Worm (Caenorhabditis elegans) whole organism, L2 larva: ENCODE data around the gene cyp-34A8.

Experiments
- C34F6.9 ChIP-seq: fragments of 150-350 bp; optimal IDR thresholded peaks from 2 replicates; lab custom pipeline; 2014; ENCODE audit warnings: missing biosample characterization, missing genetic modification characterization
- F13H6.1 ChIP-seq: sonication (generic microtip); optimal IDR thresholded peaks from 2 replicates; lab custom pipeline; 2016; ENCODE audit warnings: missing genetic modification characterization, missing compliant biosample characterization
- ZK546.5 ChIP-seq: sonication (generic microtip); optimal IDR thresholded peaks from 2 replicates; lab custom pipeline; 2017; ENCODE audit warnings: missing biosample characterization, missing genetic modification characterization
- alr-1 ChIP-seq: fragments of 150-350 bp; optimal IDR thresholded peaks from 2 replicates; lab custom pipeline; 2014; ENCODE audit warnings: missing biosample characterization, missing genetic modification characterization
- aly-2 ChIP-seq: fragments of 150-350 bp; optimal IDR thresholded peaks from 2 replicates; lab custom pipeline; 2014; ENCODE audit warnings: missing biosample characterization, missing genetic modification characterization
- blmp-1 ChIP-seq: sonication (generic microtip); optimal IDR thresholded peaks from 2 replicates; lab custom pipeline; 2017; ENCODE audit warnings: missing genetic modification characterization, mild to moderate bottlenecking, missing compliant biosample characterization, antibody characterized with exemption, moderate library complexity; ENCODE audit not compliant: insufficient read depth
- ceh-16 ChIP-seq: fragments of 150-350 bp; optimal IDR thresholded peaks from 2 replicates; lab custom pipeline; 2014; ENCODE audit warnings: missing biosample characterization, missing genetic modification characterization
- crh-2 ChIP-seq: sonication (generic microtip); optimal IDR thresholded peaks from 2 replicates; lab custom pipeline; 2017; ENCODE audit warnings: missing biosample characterization, missing genetic modification characterization
- dmd-4 ChIP-seq: sonication (generic microtip); optimal IDR thresholded peaks from 2 replicates; lab custom pipeline; 2017; ENCODE audit warnings: missing biosample characterization, missing genetic modification characterization
- egl-27 ChIP-seq: sonication (generic microtip); optimal IDR thresholded peaks from 3 replicates; lab custom pipeline; 2017; ENCODE audit warnings: missing biosample characterization, missing genetic modification reagents, missing genetic modification characterization
- elt-1 ChIP-seq: fragments of 150-350 bp; optimal IDR thresholded peaks from 2 replicates; lab custom pipeline; 2014; ENCODE audit warnings: missing biosample characterization, missing genetic modification characterization
- fos-1 ChIP-seq: fragments of 150-350 bp; optimal IDR thresholded peaks from 2 replicates; lab custom pipeline; 2014; ENCODE audit warnings: missing biosample characterization, missing genetic modification characterization
- gmeb-1 ChIP-seq: fragments of 150-350 bp; optimal IDR thresholded peaks from 2 replicates; lab custom pipeline; 2014; ENCODE audit warnings: missing biosample characterization, missing genetic modification characterization
- lin-11 ChIP-seq: fragments of 150-350 bp; sonication (generic microtip); optimal IDR thresholded peaks from 2 replicates; lab custom pipeline; 2014; ENCODE audit warnings: missing biosample characterization, missing genetic modification characterization, inconsistent platforms, mixed read lengths
- lin-13 ChIP-seq: fragments of 150-350 bp; optimal IDR thresholded peaks from 2 replicates; lab custom pipeline; 2014; ENCODE audit warnings: missing biosample characterization, missing genetic modification reagents, missing genetic modification characterization
- lin-39 ChIP-seq: fragments of 150-350 bp; optimal IDR thresholded peaks from 2 replicates; lab custom pipeline; 2014; ENCODE audit warnings: missing biosample characterization, missing genetic modification reagents, missing genetic modification characterization
- lsy-2 ChIP-seq, 2 experiments: fragments of 150-350 bp in 1 of 2; sonication (generic microtip) in 1 of 2; optimal IDR thresholded peaks; 2 replicates each; lab custom pipeline; 2014 to 2017; ENCODE audit warnings: missing biosample characterization in 2 of 2, missing genetic modification characterization in 2 of 2
- mab-5 ChIP-seq: fragments of 150-350 bp; optimal IDR thresholded peaks from 2 replicates; lab custom pipeline; 2014; ENCODE audit warnings: missing biosample characterization, missing genetic modification characterization
- mbf-1 ChIP-seq: sonication (generic microtip); optimal IDR thresholded peaks from 2 replicates; lab custom pipeline; 2017; ENCODE audit warnings: missing biosample characterization, missing genetic modification characterization
- mdl-1 ChIP-seq, 2 experiments: fragments of 150-350 bp in 1 of 2; sonication (generic microtip) in 1 of 2; optimal IDR thresholded peaks; 2 replicates each; lab custom pipeline; 2017; ENCODE audit warnings: missing biosample characterization in 2 of 2, missing genetic modification characterization in 2 of 2
- nhr-10 ChIP-seq: sonication (generic microtip); optimal IDR thresholded peaks from 2 replicates; lab custom pipeline; 2017; ENCODE audit warnings: missing biosample characterization, missing genetic modification characterization
- nhr-11 ChIP-seq: fragments of 150-350 bp; optimal IDR thresholded peaks from 2 replicates; lab custom pipeline; 2014; ENCODE audit warnings: missing biosample characterization, missing genetic modification characterization
- nhr-12 ChIP-seq: fragments of 150-350 bp; optimal IDR thresholded peaks from 2 replicates; lab custom pipeline; 2014; ENCODE audit warnings: missing biosample characterization, missing genetic modification characterization
- nhr-129 ChIP-seq: fragments of 150-350 bp; optimal IDR thresholded peaks from 2 replicates; lab custom pipeline; 2014; ENCODE audit warnings: missing biosample characterization, missing genetic modification characterization
- nhr-23 ChIP-seq: fragments of 150-350 bp; optimal IDR thresholded peaks from 2 replicates; lab custom pipeline; 2014; ENCODE audit warnings: missing biosample characterization, missing genetic modification reagents, missing genetic modification characterization
- nhr-237 ChIP-seq: fragments of 150-350 bp; optimal IDR thresholded peaks from 2 replicates; lab custom pipeline; 2014; ENCODE audit warnings: missing biosample characterization, missing genetic modification characterization
- nhr-25 ChIP-seq: fragments of 150-350 bp; sonication (generic microtip); optimal IDR thresholded peaks from 3 replicates; lab custom pipeline; 2014; ENCODE audit warnings: missing biosample characterization, missing genetic modification characterization
- peb-1 ChIP-seq: fragments of 150-350 bp; optimal IDR thresholded peaks from 2 replicates; lab custom pipeline; 2014; ENCODE audit warnings: missing biosample characterization, missing genetic modification characterization
- sem-4 ChIP-seq: fragments of 150-350 bp; optimal IDR thresholded peaks from 2 replicates; lab custom pipeline; 2014; ENCODE audit warnings: missing biosample characterization, missing genetic modification reagents, missing genetic modification characterization
- skn-1 ChIP-seq: sonication (generic microtip); optimal IDR thresholded peaks from 2 replicates; lab custom pipeline; 2017; ENCODE audit warnings: missing biosample characterization, missing genetic modification characterization
- sma-3 ChIP-seq: sonication (generic microtip); optimal IDR thresholded peaks from 2 replicates; lab custom pipeline; 2016; ENCODE audit warnings: missing genetic modification reagents, missing genetic modification characterization, missing compliant biosample characterization
- sma-9 ChIP-seq, 2 experiments: fragments of 150-350 bp in 1 of 2; sonication (generic microtip) in 1 of 2; optimal IDR thresholded peaks; 2 replicates each; lab custom pipeline; 2014 to 2016; ENCODE audit warnings: missing genetic modification characterization in 2 of 2, mild to moderate bottlenecking in 1 of 2, missing biosample characterization in 1 of 2, missing compliant biosample characterization in 1 of 2, missing genetic modification reagents in 1 of 2, moderate library complexity in 1 of 2
- snpc-4 ChIP-seq: fragments of 150-350 bp; optimal IDR thresholded peaks from 2 replicates; lab custom pipeline; 2014; ENCODE audit warnings: missing biosample characterization, missing genetic modification characterization
- unc-39 ChIP-seq: fragments of 150-350 bp; optimal IDR thresholded peaks from 2 replicates; lab custom pipeline; 2014; ENCODE audit warnings: missing biosample characterization, missing genetic modification characterization
- unc-55 ChIP-seq: fragments of 150-350 bp; sonication (generic microtip); optimal IDR thresholded peaks from 3 replicates; lab custom pipeline; 2014; ENCODE audit warnings: missing biosample characterization, missing genetic modification reagents, missing genetic modification characterization
- zag-1 ChIP-seq: fragments of 150-350 bp; optimal IDR thresholded peaks from 2 replicates; lab custom pipeline; 2014; ENCODE audit warnings: missing biosample characterization, missing genetic modification characterization
- ztf-1 ChIP-seq: fragments of 200-800 bp; sonication (Bioruptor generic); conservative IDR thresholded peaks from 2 replicates; pipeline ENCODE4 v1.3.6; 2022; ENCODE audit warnings: missing genetic modification characterization, missing compliant biosample characterization
- ztf-11 ChIP-seq: sonication (generic microtip); optimal IDR thresholded peaks from 2 replicates; lab custom pipeline; 2017; ENCODE audit warnings: missing biosample characterization, missing genetic modification characterization
- ztf-4 ChIP-seq: fragments of 150-350 bp; optimal IDR thresholded peaks from 2 replicates; lab custom pipeline; 2014; ENCODE audit warnings: missing biosample characterization, missing genetic modification characterization

The cyp-34A8 gene

DNA sequence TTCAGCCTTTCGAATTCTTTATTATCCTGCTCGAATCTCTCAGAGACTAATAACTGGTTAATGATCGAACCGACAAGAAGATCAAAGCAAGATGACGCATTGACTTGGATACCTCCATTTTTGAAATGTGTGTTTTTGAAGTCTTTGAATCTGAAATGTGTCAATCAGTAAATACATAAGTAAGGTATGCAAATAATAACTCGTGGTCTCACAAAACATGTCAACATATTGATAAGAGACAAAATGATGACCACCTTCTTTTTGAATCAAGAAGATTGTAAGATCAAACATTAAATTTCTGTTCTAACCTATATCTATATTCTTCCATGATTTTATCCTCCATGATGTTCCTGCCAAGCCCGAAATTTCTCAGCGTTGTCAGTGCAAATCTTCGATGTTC lies 2.0 kb upstream of the cyp-34A8 start:
- TF ChIP-seq mdl-1 (tag; optimal IDR thresholded peaks at IDR 0.05; lab: Kevin White, UChicago) (no peak), lin-13 (GFP tag; lab: Kevin White, UChicago) (no peak), mbf-1 (tag; lab: Kevin White, UChicago) (no peak), nhr-12 (tag; lab: Kevin White, UChicago) (no peak), ceh-16 (tag; lab: Kevin White, UChicago) (no peak), nhr-129 (no peak), ztf-4 (no peak), C34F6.9 (tag; lab: Kevin White, UChicago) (no peak), fos-1 (tag; lab: Kevin White, UChicago) (no peak), ztf-11 (tag; lab: Kevin White, UChicago) (no peak), nhr-237 (tag; lab: Kevin White, UChicago) (no peak), alr-1 (tag; lab: Kevin White, UChicago) (no peak), aly-2 (tag; lab: Kevin White, UChicago) (no peak)

DNA sequence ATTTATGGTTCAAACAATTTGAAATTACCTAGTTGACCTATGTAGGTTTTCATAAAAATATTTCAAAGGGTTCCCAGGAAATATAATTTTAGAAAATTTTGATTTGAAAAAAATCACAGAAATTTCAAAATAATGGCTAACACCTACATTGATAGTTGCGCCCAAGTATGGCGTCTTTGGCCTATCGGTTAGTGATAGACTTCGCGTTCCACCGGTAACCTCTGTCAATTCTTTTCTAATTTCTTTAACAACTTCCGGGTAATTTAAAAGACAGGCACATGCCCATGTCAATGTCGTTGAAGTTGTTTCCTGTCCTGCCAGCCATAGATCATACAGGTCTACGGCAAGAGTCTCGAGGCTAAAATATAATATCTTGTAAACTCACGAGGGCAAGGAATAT lies 1.3 kb upstream of the cyp-34A8 start:
- no peak for TF ChIP-seq lin-11
- TF ChIP-seq crh-2 (tag; lab: Kevin White, UChicago), result no peak
- no peak for TF ChIP-seq fos-1 (tag; lab: Kevin White, UChicago)
- TF ChIP-seq sem-4 (tag; lab: Kevin White, UChicago), result no peak

DNA sequence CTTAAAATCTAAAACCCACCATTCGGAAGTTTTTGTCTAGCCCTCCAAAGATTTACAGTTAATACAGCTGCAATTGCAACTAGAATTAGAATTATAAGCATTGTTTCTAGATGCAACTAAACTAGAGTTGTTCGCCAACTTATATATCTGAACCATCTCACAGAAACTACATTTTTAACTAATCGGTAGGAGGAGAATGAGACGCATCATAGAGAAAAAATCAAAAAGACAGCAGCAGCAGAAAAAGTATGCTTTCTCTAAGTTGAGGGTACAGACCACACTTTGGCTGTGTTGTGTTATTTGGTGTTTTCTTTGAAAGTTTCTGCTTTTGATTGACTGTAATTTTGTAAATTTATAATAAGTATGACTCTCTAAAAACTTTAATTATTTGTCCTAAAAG lies 3.9 kb downstream of the cyp-34A8 start, which contains the start of gene cyp-34A7:
Gene cyp-34A7 (minus strand): TSS at position 101 of the 400 bp plus-strand sequence.
- no peak for TF ChIP-seq mdl-1 (tag; optimal IDR thresholded peaks at IDR 0.05; lab: Kevin White, UChicago)
- no peak for TF ChIP-seq sma-9 (GFP tag; optimal IDR thresholded peaks at IDR 0.05; lab: Kevin White, UChicago)
- no peak for TF ChIP-seq sma-9 (tag; optimal IDR thresholded peaks at IDR 0.05; lab: Kevin White, UChicago)
- TF ChIP-seq snpc-4 (tag; lab: Kevin White, UChicago), result no peak
- no peak for TF ChIP-seq nhr-11 (tag; lab: Kevin White, UChicago)
- TF ChIP-seq nhr-23 (tag; lab: Kevin White, UChicago), result no peak
- TF ChIP-seq zag-1 (tag; lab: Kevin White, UChicago), result no peak
- TF ChIP-seq lin-13 (GFP tag; lab: Kevin White, UChicago), result no peak
- TF ChIP-seq blmp-1 (tag; lab: Kevin White, UChicago), result no peak
- TF ChIP-seq sma-3, result no peak
- TF ChIP-seq unc-55, result no peak
- TF ChIP-seq egl-27 (tag; lab: Kevin White, UChicago), result no peak
- TF ChIP-seq mab-5, result no peak
- TF ChIP-seq lin-39 (tag; lab: Kevin White, UChicago), result no peak
- no peak for TF ChIP-seq gmeb-1 (tag; lab: Kevin White, UChicago)
- TF ChIP-seq peb-1, result no peak
- no peak for TF ChIP-seq elt-1 (tag; lab: Kevin White, UChicago)
- no peak for TF ChIP-seq lsy-2 (tag; optimal IDR thresholded peaks at IDR 0.05; lab: Kevin White, UChicago)
- TF ChIP-seq ztf-11 (tag; lab: Kevin White, UChicago), result no peak
- no peak for TF ChIP-seq ceh-16 (tag; lab: Kevin White, UChicago)

DNA sequence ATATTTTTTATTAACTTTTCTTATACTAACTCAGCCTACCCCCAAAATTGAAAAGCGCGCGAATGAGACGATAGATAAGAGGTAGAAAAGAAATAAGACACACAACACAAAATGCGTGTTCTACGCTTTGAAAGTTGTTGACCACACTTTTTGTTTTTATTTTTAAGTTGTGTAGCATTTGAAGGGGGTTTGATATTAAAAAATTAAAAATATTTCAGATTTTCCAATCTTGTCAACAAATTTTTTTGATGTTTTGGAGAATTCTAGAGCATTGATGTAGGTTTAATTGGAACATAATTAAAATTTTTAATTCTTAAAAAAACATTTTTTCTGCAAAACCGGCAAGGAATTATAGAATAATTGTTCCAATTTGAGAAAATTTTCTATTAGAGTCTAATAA lies 6.4 kb downstream of the cyp-34A8 start, which contains the start of gene cyp-34A6:
Gene cyp-34A6 (minus strand): TSS at position 101 of the 400 bp plus-strand sequence.
- no peak for TF ChIP-seq dmd-4 (tag; lab: Kevin White, UChicago)
- no peak for TF ChIP-seq unc-55
- TF ChIP-seq skn-1 (tag; lab: Kevin White, UChicago), result no peak

DNA sequence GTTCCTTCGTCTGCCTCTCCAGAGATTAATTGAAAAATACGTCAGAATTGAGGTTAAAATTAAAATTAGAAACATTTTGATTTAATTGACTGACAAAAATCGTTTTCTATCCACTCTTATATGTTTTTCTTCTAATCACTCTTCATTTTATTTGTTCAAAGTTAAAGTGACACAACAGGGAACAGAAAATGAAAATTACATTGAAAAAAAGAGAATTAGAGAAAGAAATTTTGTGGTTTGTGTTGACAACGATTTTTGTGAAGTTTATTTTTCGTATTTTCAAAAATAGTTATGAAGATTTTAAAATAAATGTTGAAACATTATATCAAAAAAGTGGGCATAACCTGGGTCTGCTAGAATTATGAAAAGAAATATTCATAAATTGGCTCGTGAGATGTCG lies 10.0 kb downstream of the cyp-34A8 start, which contains the start of gene cyp-34A5:
Gene cyp-34A5 (minus strand): TSS at position 101 of the 400 bp plus-strand sequence.
- TF ChIP-seq nhr-10 (tag; lab: Kevin White, UChicago) (no peak), crh-2 (tag; lab: Kevin White, UChicago) (no peak), ztf-1 (no peak), F13H6.1 (tag; lab: Kevin White, UChicago) (no peak), gmeb-1 (tag; lab: Kevin White, UChicago) (no peak), dmd-4 (tag; lab: Kevin White, UChicago) (no peak), mbf-1 (tag; lab: Kevin White, UChicago) (no peak), nhr-11 (tag; lab: Kevin White, UChicago) (no peak), fos-1 (tag; lab: Kevin White, UChicago) (no peak), lsy-2 (tag; optimal IDR thresholded peaks at IDR 0.05; lab: Kevin White, UChicago) (no peak), sem-4 (tag; lab: Kevin White, UChicago) (no peak), nhr-25 (no peak), zag-1 (tag; lab: Kevin White, UChicago) (no peak), ZK546.5 (tag; lab: Kevin White, UChicago) (no peak), unc-39 (no peak), snpc-4 (tag; lab: Kevin White, UChicago) (no peak), mdl-1 (tag; optimal IDR thresholded peaks at IDR 0.05; lab: Kevin White, UChicago) (no peak)
- TF ChIP-seq, all 48 proteins: peak for 0
